Fruit fly (Drosophila melanogaster): ENCODE measurements around the gene CG5883.

dm6 chr3L:11957669-11958333, 13.1 kb upstream of the CG5883 start, which contains the start of the genes CG11570 and CG43294:
- TF ChIP-seq dl (GFP tag; optimal IDR thresholded peaks at IDR 0.05; ENCODE audit: insufficient read depth in 1 of 2, partially characterized antibody in 2 of 2) (no peak), Abd-B (GFP tag; optimal IDR thresholded peaks at IDR 0.05) (no peak), h (GFP tag; optimal IDR thresholded peaks at IDR 0.05) (no peak), rgr (GFP tag; optimal IDR thresholded peaks at IDR 0.05) (no peak), jim (GFP tag; optimal IDR thresholded peaks at IDR 0.05) (no peak), sv (GFP tag; optimal IDR thresholded peaks at IDR 0.05) (no peak), tai (GFP tag; optimal IDR thresholded peaks at IDR 0.05) (no peak), psq (GFP tag; optimal IDR thresholded peaks at IDR 0.05) (no peak), Myc (optimal IDR thresholded peaks at IDR 0.05) (no peak), CrebA (GFP tag; optimal IDR thresholded peaks at IDR 0.05; ENCODE audit: borderline replicate concordance) (no peak)

All from whole organism, wandering third instar larva.